Worm (Caenorhabditis elegans) whole organism, L4 larva: ENCODE measurements around the gene lrch-1.
A peak's percentile ranks its signal among the peaks of the same experiment; 100 is the strongest.

Source experiments
- D1046.2 ChIP-seq: fragments of 200-800 bp; sonication (Bioruptor generic); IDR thresholded peaks from 2 replicates; pipeline ENCODE4 v1.3.6; 2022; ENCODE audit warnings: missing genetic modification characterization, missing compliant biosample characterization
- F44E2.7 ChIP-seq: fragments of 200-800 bp; sonication (Bioruptor generic); IDR thresholded peaks from 2 replicates; pipeline ENCODE4 v2.1.2; 2022; ENCODE audit warnings: missing genetic modification characterization, missing compliant biosample characterization
- R02D3.7 ChIP-seq: fragments of 150-350 bp; sonication (generic microtip); optimal IDR thresholded peaks from 3 replicates; lab custom pipeline; 2014; ENCODE audit warnings: missing biosample characterization, missing genetic modification characterization
- T20F7.1 ChIP-seq: fragments of 200-800 bp; sonication (Bioruptor generic); optimal IDR thresholded peaks from 2 replicates; lab custom pipeline; 2018; ENCODE audit warnings: mild to moderate bottlenecking, missing genetic modification characterization, missing compliant biosample characterization
- T26A8.4 ChIP-seq: fragments of 200-800 bp; sonication (Bioruptor generic); IDR thresholded peaks from 2 replicates; pipeline ENCODE4 v1.3.6; 2022; ENCODE audit warnings: missing genetic modification characterization, missing compliant biosample characterization
- Y5F2A.4 ChIP-seq: fragments of 200-800 bp; sonication (Bioruptor generic); optimal IDR thresholded peaks from 2 replicates; lab custom pipeline; 2018; ENCODE audit warnings: mild to moderate bottlenecking, missing genetic modification characterization, missing compliant biosample characterization
- ZK546.5 ChIP-seq, 2 experiments: sonication (generic microtip); optimal IDR thresholded peaks; 2 replicates each; lab custom pipeline; 2017; ENCODE audit warnings: missing biosample characterization in 2 of 2, missing genetic modification characterization in 2 of 2
- aly-2 ChIP-seq: sonication (generic microtip); optimal IDR thresholded peaks from 2 replicates; lab custom pipeline; 2018; ENCODE audit warnings: missing biosample characterization, missing genetic modification characterization
- attf-4 ChIP-seq: sonication (generic microtip); optimal IDR thresholded peaks from 3 replicates; lab custom pipeline; 2017; ENCODE audit warnings: missing biosample characterization, missing genetic modification characterization
- ceh-20 ChIP-seq: fragments of 200-800 bp; sonication (Bioruptor generic); IDR thresholded peaks from 2 replicates; pipeline ENCODE4 v1.3.6; 2022; ENCODE audit warnings: missing genetic modification reagents, missing genetic modification characterization, missing compliant biosample characterization
- ceh-28 ChIP-seq: fragments of 150-350 bp; optimal IDR thresholded peaks from 2 replicates; lab custom pipeline; 2014; ENCODE audit warnings: missing biosample characterization, missing genetic modification reagents, missing genetic modification characterization
- ceh-32 ChIP-seq: sonication (generic microtip); optimal IDR thresholded peaks from 2 replicates; lab custom pipeline; 2016; ENCODE audit warnings: mild to moderate bottlenecking, missing genetic modification characterization, missing compliant biosample characterization; ENCODE audit not compliant: poor library complexity
- cey-2 ChIP-seq: sonication (generic microtip); optimal IDR thresholded peaks from 3 replicates; lab custom pipeline; 2017; ENCODE audit warnings: missing genetic modification characterization, mild to moderate bottlenecking, missing compliant biosample characterization, antibody characterized with exemption, borderline replicate concordance; ENCODE audit not compliant: insufficient read depth
- ctbp-1 ChIP-seq: fragments of 200-800 bp; sonication (Bioruptor generic); IDR thresholded peaks from 2 replicates; pipeline ENCODE4 v1.3.6; 2022; ENCODE audit warnings: missing genetic modification reagents, missing genetic modification characterization, missing compliant biosample characterization
- daf-16 ChIP-seq, 3 experiments: sonication (generic microtip); optimal IDR thresholded peaks; 2 replicates each; lab custom pipeline; 2016 to 2017; ENCODE audit warnings: missing genetic modification characterization in 3 of 3, missing genetic modification reagents in 3 of 3, mild to moderate bottlenecking in 2 of 3, missing compliant biosample characterization in 2 of 3, missing biosample characterization in 1 of 3, moderate library complexity in 1 of 3
- daf-19 ChIP-seq: fragments of 200-800 bp; sonication (Bioruptor generic); conservative IDR thresholded peaks from 2 replicates; pipeline ENCODE4 v1.3.6; 2022; ENCODE audit warnings: missing genetic modification characterization, missing compliant biosample characterization
- dmd-8 ChIP-seq: fragments of 200-800 bp; sonication (Bioruptor generic); IDR thresholded peaks from 2 replicates; pipeline ENCODE4 v1.3.6; 2022; ENCODE audit warnings: missing genetic modification characterization, missing compliant biosample characterization
- dve-1 ChIP-seq: sonication (generic microtip); optimal IDR thresholded peaks from 2 replicates; lab custom pipeline; 2017; ENCODE audit warnings: antibody characterized with exemption, mild to moderate bottlenecking, missing genetic modification characterization, missing compliant biosample characterization; ENCODE audit not compliant: insufficient read depth
- fkh-10 ChIP-seq: fragments of 150-350 bp; optimal IDR thresholded peaks from 2 replicates; lab custom pipeline; 2014; ENCODE audit warnings: missing biosample characterization, missing genetic modification reagents, missing genetic modification characterization
- hlh-11 ChIP-seq: fragments of 200-800 bp; sonication (Bioruptor generic); optimal IDR thresholded peaks from 2 replicates; lab custom pipeline; 2018; ENCODE audit warnings: mild to moderate bottlenecking, missing genetic modification characterization, missing compliant biosample characterization
- jun-1 ChIP-seq: fragments of 150-350 bp; optimal IDR thresholded peaks from 2 replicates; lab custom pipeline; 2014; ENCODE audit warnings: missing biosample characterization, missing genetic modification reagents, missing genetic modification characterization
- lim-7 ChIP-seq: fragments of 200-800 bp; sonication (Bioruptor generic); IDR thresholded peaks from 2 replicates; pipeline ENCODE4 v1.3.6; 2022; ENCODE audit warnings: missing genetic modification characterization, missing compliant biosample characterization
- lin-1 ChIP-seq: fragments of 200-800 bp; sonication (Bioruptor generic); IDR thresholded peaks from 2 replicates; pipeline ENCODE4 v1.3.6; 2022; ENCODE audit warnings: missing genetic modification reagents, missing genetic modification characterization, missing compliant biosample characterization
- lin-29 ChIP-seq: fragments of 200-800 bp; sonication (Bioruptor generic); IDR thresholded peaks from 2 replicates; pipeline ENCODE4 v1.3.6; 2022; ENCODE audit warnings: missing genetic modification reagents, missing genetic modification characterization, missing compliant biosample characterization
- lin-38 ChIP-seq: fragments of 200-800 bp; sonication (Bioruptor generic); IDR thresholded peaks from 2 replicates; pipeline ENCODE4 v1.3.6; 2022; ENCODE audit warnings: missing genetic modification reagents, missing genetic modification characterization, missing compliant biosample characterization
- madf-5 ChIP-seq, 2 experiments: fragments of 200-800 bp; sonication (Bioruptor generic); IDR thresholded peaks; 2 replicates each; pipeline ENCODE4 v1.3.6; 2022; ENCODE audit warnings: missing compliant biosample characterization in 2 of 2, missing genetic modification characterization in 2 of 2
- mdl-1 ChIP-seq, 2 experiments: fragments of 150-350 bp in 1 of 2; sonication (generic microtip) in 1 of 2; optimal IDR thresholded peaks; 2 replicates each; lab custom pipeline; 2014 to 2017; ENCODE audit warnings: missing biosample characterization in 2 of 2, missing genetic modification characterization in 2 of 2
- mep-1 ChIP-seq: fragments of 150-350 bp; sonication (generic microtip); optimal IDR thresholded peaks from 3 replicates; lab custom pipeline; 2014; ENCODE audit warnings: missing biosample characterization, missing genetic modification characterization
- mes-2 ChIP-seq: sonication (generic microtip); optimal IDR thresholded peaks from 2 replicates; lab custom pipeline; 2016; ENCODE audit warnings: missing genotype, mild to moderate bottlenecking, missing genetic modification characterization, missing compliant biosample characterization; ENCODE audit not compliant: poor library complexity, severe bottlenecking
- mxl-3 ChIP-seq: fragments of 200-800 bp; sonication (Bioruptor generic); optimal IDR thresholded peaks from 2 replicates; lab custom pipeline; 2018; ENCODE audit warnings: mild to moderate bottlenecking, missing genetic modification characterization, missing compliant biosample characterization
- nhr-10 ChIP-seq: fragments of 150-350 bp; optimal IDR thresholded peaks from 2 replicates; lab custom pipeline; 2014; ENCODE audit warnings: missing biosample characterization, missing genetic modification characterization
- nhr-237 ChIP-seq: sonication (generic microtip); optimal IDR thresholded peaks from 2 replicates; lab custom pipeline; 2017; ENCODE audit warnings: missing biosample characterization, missing genetic modification characterization
- nhr-25 ChIP-seq: sonication (generic microtip); optimal IDR thresholded peaks from 2 replicates; lab custom pipeline; 2017; ENCODE audit warnings: missing genetic modification characterization, mild to moderate bottlenecking, missing compliant biosample characterization, antibody characterized with exemption, moderate library complexity, borderline replicate concordance; ENCODE audit not compliant: insufficient read depth
- nhr-28 ChIP-seq: fragments of 150-350 bp; optimal IDR thresholded peaks from 2 replicates; lab custom pipeline; 2014; ENCODE audit warnings: missing biosample characterization, missing genetic modification characterization
- nhr-41 ChIP-seq: fragments of 200-800 bp; sonication (Bioruptor generic); IDR thresholded peaks from 2 replicates; pipeline ENCODE4 v1.3.6; 2022; ENCODE audit warnings: missing genetic modification reagents, missing genetic modification characterization, missing compliant biosample characterization
- nhr-6 ChIP-seq: fragments of 150-350 bp; optimal IDR thresholded peaks from 2 replicates; lab custom pipeline; 2014; ENCODE audit warnings: missing biosample characterization, missing genetic modification characterization
- nhr-76 ChIP-seq: fragments of 150-350 bp; optimal IDR thresholded peaks from 2 replicates; lab custom pipeline; 2014; ENCODE audit warnings: missing biosample characterization, missing genetic modification characterization
- php-3 ChIP-seq: fragments of 200-800 bp; sonication (Bioruptor generic); IDR thresholded peaks from 2 replicates; pipeline ENCODE4 v1.3.6; 2022; ENCODE audit warnings: missing genetic modification reagents, missing genetic modification characterization, missing compliant biosample characterization
- rbr-2 ChIP-seq: sonication (generic microtip); optimal IDR thresholded peaks from 2 replicates; lab custom pipeline; 2016; ENCODE audit warnings: missing genotype, missing genetic modification characterization, missing compliant biosample characterization
- set-16 ChIP-seq: fragments of 200-800 bp; sonication (Bioruptor generic); IDR thresholded peaks from 2 replicates; pipeline ENCODE4 v1.3.6; 2022; ENCODE audit warnings: missing genetic modification reagents, missing genetic modification characterization, missing compliant biosample characterization
- skn-1 ChIP-seq: fragments of 150-350 bp; optimal IDR thresholded peaks from 2 replicates; lab custom pipeline; 2014; ENCODE audit warnings: missing biosample characterization, missing genetic modification characterization
- snpc-1.2 ChIP-seq: fragments of 200-800 bp; sonication (Bioruptor generic); IDR thresholded peaks from 2 replicates; pipeline ENCODE4 v1.3.6; 2022; ENCODE audit warnings: missing genetic modification reagents, missing genetic modification characterization, missing compliant biosample characterization
- spr-3 ChIP-seq: fragments of 200-800 bp; sonication (Bioruptor generic); optimal IDR thresholded peaks from 2 replicates; lab custom pipeline; 2018; ENCODE audit warnings: mild to moderate bottlenecking, missing genetic modification characterization, missing compliant biosample characterization
- tag-97 ChIP-seq: fragments of 200-800 bp; sonication (Bioruptor generic); IDR thresholded peaks from 2 replicates; pipeline ENCODE4 v1.3.6; 2022; ENCODE audit warnings: missing genetic modification characterization, missing compliant biosample characterization
- zfp-2 ChIP-seq: sonication (generic microtip); optimal IDR thresholded peaks from 2 replicates; lab custom pipeline; 2016; ENCODE audit warnings: mild to moderate bottlenecking, missing genetic modification characterization, missing compliant biosample characterization
- zfp-3 ChIP-seq: fragments of 200-800 bp; sonication (Bioruptor generic); conservative IDR thresholded peaks from 2 replicates; pipeline ENCODE4 v1.3.6; 2022; ENCODE audit warnings: missing genetic modification reagents, missing genetic modification characterization, missing compliant biosample characterization
- zip-2 ChIP-seq: fragments of 150-350 bp; optimal IDR thresholded peaks from 2 replicates; lab custom pipeline; 2014; ENCODE audit warnings: missing biosample characterization, missing genetic modification characterization

lrch-1 gene

ce11 chrX:6224841-6225240 is 8.4 kb upstream of the lrch-1 start:
- TF ChIP-seq ceh-20 (0 out of 2 replicates have a peak, but pooled peaks have one; percentile 30), lin-29 (no peak), skn-1 (tag; lab: Kevin White, UChicago) (no peak), hlh-11 (peak; percentile 21)

- TF ChIP-seq nhr-10 (tag; lab: Kevin White, UChicago) (no peak), ctbp-1 (GFP tag; lab: Robert Waterston, UW) (no peak)
Measured at ce11 chrX:6221097-6221496, 4.6 kb upstream of the lrch-1 start.

- TF ChIP-seq F44E2.7 (GFP tag; lab: Robert Waterston, UW), result peak; percentile 62; the same call in 1 of the 2 replicates
- TF ChIP-seq mdl-1 (tag; optimal IDR thresholded peaks at IDR 0.05; lab: Kevin White, UChicago), result no peak
- TF ChIP-seq nhr-76 (tag; lab: Kevin White, UChicago), result no peak
- no peak for TF ChIP-seq cey-2
- 0 out of 2 replicates have a peak, but pooled peaks have one; percentile 63 for TF ChIP-seq dmd-8 (GFP tag; lab: Robert Waterston, UW)
- TF ChIP-seq nhr-6, result no peak
- TF ChIP-seq tag-97 (GFP tag; lab: Robert Waterston, UW), result no peak
- TF ChIP-seq ceh-28 (tag; lab: Kevin White, UChicago), result no peak
- TF ChIP-seq madf-5 (GFP tag; IDR thresholded peaks at IDR 0.05; lab: Robert Waterston, UW), result 0 out of 4 replicates have a peak, but pooled peaks have one; percentile 26 to 71
- peak; percentile 47 for TF ChIP-seq spr-3 (GFP tag; lab: Kevin White, UChicago)
- TF ChIP-seq T26A8.4 (GFP tag; lab: Robert Waterston, UW), result peak; percentile 75
- TF ChIP-seq zfp-3 (GFP tag; lab: Robert Waterston, UW), result no peak
- peak; percentile 74; the same call in 1 of the 2 replicates for TF ChIP-seq nhr-41 (GFP tag; lab: Robert Waterston, UW)
- peak; percentile 71 for TF ChIP-seq mep-1 (tag; lab: Kevin White, UChicago)
- peak; percentile 80 for TF ChIP-seq mes-2 (tag; lab: Kevin White, UChicago)
- no peak for TF ChIP-seq R02D3.7 (tag; lab: Kevin White, UChicago)
- peak; percentile 34; the same call in 1 of the 2 replicates for TF ChIP-seq lin-1 (GFP tag; lab: Robert Waterston, UW)
- peak; percentile 83 for TF ChIP-seq lim-7 (GFP tag; lab: Robert Waterston, UW)
- peak; percentile 38 for TF ChIP-seq T20F7.1 (GFP tag; lab: Kevin White, UChicago)
- TF ChIP-seq daf-16 (GFP tag; optimal IDR thresholded peaks at IDR 0.05; lab: Kevin White, UChicago), result peak; percentile 31 to 64
- TF ChIP-seq daf-16 (tag; optimal IDR thresholded peaks at IDR 0.05; lab: Kevin White, UChicago), result no peak
- TF ChIP-seq attf-4, result no peak
- TF ChIP-seq nhr-25, result peak; percentile 24
- TF ChIP-seq nhr-237 (tag; lab: Kevin White, UChicago), result no peak
- TF ChIP-seq snpc-1.2 (GFP tag; lab: Robert Waterston, UW), result peak; percentile 79
- peak; percentile 43 for TF ChIP-seq mxl-3
- no peak for TF ChIP-seq nhr-28 (tag; lab: Kevin White, UChicago)
- no peak for TF ChIP-seq Y5F2A.4 (GFP tag; lab: Kevin White, UChicago)
- TF ChIP-seq jun-1 (tag; lab: Kevin White, UChicago), result no peak
- TF ChIP-seq D1046.2 (GFP tag; lab: Robert Waterston, UW), result peak; percentile 83; the same call in 1 of the 2 replicates
- no peak for TF ChIP-seq aly-2 (tag; lab: Kevin White, UChicago)
- no peak for TF ChIP-seq fkh-10
- TF ChIP-seq zip-2 (tag; lab: Kevin White, UChicago), result no peak
- no peak for TF ChIP-seq ZK546.5 (tag; optimal IDR thresholded peaks at IDR 0.05; lab: Kevin White, UChicago)
- peak; percentile 61 for TF ChIP-seq rbr-2 (tag; lab: Kevin White, UChicago)
- TF ChIP-seq php-3 (GFP tag; lab: Robert Waterston, UW), result 0 out of 2 replicates have a peak, but pooled peaks have one; percentile 36
- TF ChIP-seq set-16 (GFP tag; lab: Robert Waterston, UW), result no peak
- TF ChIP-seq dve-1 (tag; lab: Kevin White, UChicago), result peak; percentile 31
- peak; percentile 17 for TF ChIP-seq zfp-2 (tag; lab: Kevin White, UChicago)
- TF ChIP-seq ceh-32, result no peak
- TF ChIP-seq lin-38 (GFP tag; lab: Robert Waterston, UW), result no peak; the same call in 1 of the 2 replicates
- peak; percentile 74; the same call in 1 of the 2 replicates for TF ChIP-seq daf-19 (GFP tag; lab: Robert Waterston, UW)
Measured at ce11 chrX:6219892-6220291, 3.4 kb upstream of the lrch-1 start.
